Worm (Caenorhabditis elegans): ENCODE results near the gene R11G11.16.
A peak's percentile ranks its signal among the peaks of the same experiment; 100 is the strongest.

R11G11.16 gene

DNA sequence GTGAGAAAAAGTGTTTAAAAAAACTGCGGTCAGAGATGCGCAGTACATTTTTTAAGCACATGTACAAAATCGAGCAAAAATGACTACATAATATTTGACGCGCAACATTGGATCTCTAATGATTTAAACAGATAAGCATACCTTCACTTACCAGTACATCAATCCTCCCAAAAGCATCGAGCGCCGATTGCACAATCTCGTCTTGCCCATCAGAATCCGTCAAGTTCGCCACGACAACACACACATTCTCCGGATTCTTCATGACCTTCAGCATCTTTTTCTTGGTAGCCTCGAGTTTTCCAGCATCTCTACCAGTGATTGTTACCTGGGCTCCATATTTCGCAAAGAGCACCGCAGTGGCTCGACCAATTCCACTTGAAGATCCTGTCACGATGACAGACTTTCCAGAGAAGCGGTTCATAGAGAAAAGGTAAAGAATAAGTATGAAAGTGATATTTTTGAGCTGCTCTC, 22.1 kb downstream of the R11G11.16 start, which contains the start of gene T01G6.10:
TSS of gene T01G6.10 (minus strand) at position 421 of the 471 bp plus-strand sequence.
- TF ChIP-seq dve-1 (tag; optimal IDR thresholded peaks at IDR 0.05) (no peak), ceh-22 (tag; optimal IDR thresholded peaks at IDR 0.05) (no peak)

- no peak for TF ChIP-seq K02D7.2 (tag; optimal IDR thresholded peaks at IDR 0.05)
- no peak for TF ChIP-seq npax-4 (tag; optimal IDR thresholded peaks at IDR 0.05)
- no peak for TF ChIP-seq sox-4 (tag; optimal IDR thresholded peaks at IDR 0.05)
- no peak for TF ChIP-seq mec-3 (tag; optimal IDR thresholded peaks at IDR 0.05; ENCODE audit: borderline replicate concordance)
- no peak for TF ChIP-seq unc-55 (GFP tag; optimal IDR thresholded peaks at IDR 0.05)
- no peak for TF ChIP-seq syd-9 (tag; optimal IDR thresholded peaks at IDR 0.05)
- no peak for TF ChIP-seq C08G9.2 (tag; optimal IDR thresholded peaks at IDR 0.05)
- TF ChIP-seq dve-1 (tag; optimal IDR thresholded peaks at IDR 0.05): no peak
- TF ChIP-seq elt-4 (tag; optimal IDR thresholded peaks at IDR 0.05): no peak
- no peak for TF ChIP-seq pros-1 (tag; optimal IDR thresholded peaks at IDR 0.05)
- no peak for TF ChIP-seq ceh-45 (GFP tag; IDR thresholded peaks at IDR 0.05)
- no peak for TF ChIP-seq nfya-1 (tag; optimal IDR thresholded peaks at IDR 0.05)
- TF ChIP-seq ama-1 (optimal IDR thresholded peaks at IDR 0.05): no peak
- TF ChIP-seq unc-42 (tag; optimal IDR thresholded peaks at IDR 0.05): no peak
Measured at ce11 chrV:501230-501629, 23.7 kb downstream of the R11G11.16 start, which contains the start of gene str-256. TSS of gene str-256 (minus strand) at chrV:501330.

DNA sequence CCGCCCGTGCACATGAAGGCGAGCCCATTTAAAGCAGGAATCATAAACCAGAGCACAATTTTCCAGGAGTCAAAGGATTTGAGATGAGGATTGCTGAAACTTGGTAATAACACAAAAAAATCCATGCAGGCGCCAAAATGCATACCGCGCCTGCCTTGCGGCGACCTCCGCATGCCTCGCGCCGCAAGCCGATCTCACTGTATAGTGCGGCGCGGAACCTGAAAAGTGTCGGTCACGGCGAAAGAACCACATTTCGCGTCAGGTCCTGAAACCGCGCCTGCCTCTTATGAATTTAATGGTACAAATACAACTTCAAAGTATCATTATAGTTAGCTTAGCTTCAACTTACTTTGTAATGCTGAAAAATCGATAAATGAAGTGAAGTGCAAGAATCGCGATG, 24.4 kb downstream of the R11G11.16 start:
- TF ChIP-seq nhr-11 (tag; optimal IDR thresholded peaks at IDR 0.05): no peak
- no peak for TF ChIP-seq ceh-24 (tag; optimal IDR thresholded peaks at IDR 0.05)
- TF ChIP-seq eyg-1 (tag; optimal IDR thresholded peaks at IDR 0.05): no peak
- TF ChIP-seq T23F11.4 (GFP tag; optimal IDR thresholded peaks at IDR 0.05): no peak
- no peak for TF ChIP-seq zip-5 (tag; optimal IDR thresholded peaks at IDR 0.05)
- TF ChIP-seq pag-3 (tag; optimal IDR thresholded peaks at IDR 0.05; ENCODE audit: borderline replicate concordance): no peak
- TF ChIP-seq unc-3 (GFP tag; conservative IDR thresholded peaks at IDR 0.05): no peak
- no peak for TF ChIP-seq unc-3 (tag; optimal IDR thresholded peaks at IDR 0.05)
- TF ChIP-seq sdc-2 (tag; optimal IDR thresholded peaks at IDR 0.05): no peak

DNA sequence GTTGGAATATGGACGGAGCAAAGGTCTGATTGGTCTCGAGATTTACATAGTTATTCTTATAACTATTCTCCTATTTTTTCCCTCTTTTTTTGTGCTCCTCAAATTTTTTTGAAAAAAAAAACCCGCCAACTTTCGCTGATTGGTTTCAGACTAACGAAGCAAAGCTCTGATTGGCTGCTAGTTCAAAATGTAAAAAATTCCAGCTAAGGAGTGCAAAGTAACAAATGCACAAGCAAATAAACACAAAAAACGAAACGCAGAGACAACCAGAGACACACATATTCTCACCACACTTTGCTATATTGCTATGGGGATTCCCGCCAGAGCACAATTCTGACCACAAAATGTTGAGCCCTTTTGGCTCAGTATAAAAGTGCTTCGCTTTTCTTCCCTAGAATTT, 27.5 kb downstream of the R11G11.16 start, which contains the start of gene T01G6.1:
TSS of gene T01G6.1 (plus strand) at position 301 of the 400 bp plus-strand sequence.
- TF ChIP-seq T23F11.4 (GFP tag; optimal IDR thresholded peaks at IDR 0.05): no peak
- TF ChIP-seq zip-5 (tag; optimal IDR thresholded peaks at IDR 0.05): no peak
- no peak for TF ChIP-seq madf-2 (tag; optimal IDR thresholded peaks at IDR 0.05)
- no peak for TF ChIP-seq pha-2 (tag; optimal IDR thresholded peaks at IDR 0.05)
- peak; percentile 37 for TF ChIP-seq nfya-1 (tag; optimal IDR thresholded peaks at IDR 0.05)
- TF ChIP-seq che-1 (tag; optimal IDR thresholded peaks at IDR 0.05): no peak

ce11 chrV:494284-494683, 30.7 kb downstream of the R11G11.16 start, which contains the start of gene nhr-131:
TSS of gene nhr-131 (plus strand) at chrV:494370.
- no peak for TF ChIP-seq che-1 (tag; optimal IDR thresholded peaks at IDR 0.05)
- no peak for TF ChIP-seq fkh-10 (GFP tag; optimal IDR thresholded peaks at IDR 0.05)

DNA sequence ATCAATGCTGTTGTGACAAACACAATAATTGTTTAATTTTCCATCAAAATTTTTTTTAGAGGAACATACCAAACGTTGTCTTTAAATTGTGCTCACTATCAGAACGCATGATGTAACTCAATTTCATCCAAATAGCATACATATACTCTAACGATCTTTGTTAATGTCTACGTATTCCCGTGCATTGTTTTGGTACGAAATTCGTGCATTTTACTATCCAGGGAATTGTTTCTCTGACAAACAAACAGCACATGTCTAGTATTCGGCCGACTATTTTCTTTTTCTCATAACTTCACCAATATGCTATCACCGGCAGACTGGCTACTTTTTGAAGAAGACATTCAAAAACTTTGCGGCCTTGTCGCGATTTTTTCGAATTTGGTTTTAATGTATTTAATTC, 33.5 kb downstream of the R11G11.16 start, which contains the start of gene str-196:
TSS of gene str-196 (plus strand) at position 301 of the 400 bp plus-strand sequence.
- TF ChIP-seq C08G9.2 (tag; optimal IDR thresholded peaks at IDR 0.05) (no peak), Y22D7AL.16 (tag; optimal IDR thresholded peaks at IDR 0.05) (no peak), fkh-6 (tag; optimal IDR thresholded peaks at IDR 0.05) (no peak), hlh-13 (GFP tag; optimal IDR thresholded peaks at IDR 0.05) (no peak), nhr-232 (tag; optimal IDR thresholded peaks at IDR 0.05) (no peak), hlh-30 (tag; optimal IDR thresholded peaks at IDR 0.05; ENCODE audit: insufficient read depth) (no peak), sdc-2 (tag; optimal IDR thresholded peaks at IDR 0.05) (no peak), sox-4 (tag; optimal IDR thresholded peaks at IDR 0.05) (no peak), lin-11 (tag; optimal IDR thresholded peaks at IDR 0.05) (no peak), fkh-10 (GFP tag; optimal IDR thresholded peaks at IDR 0.05) (no peak), ceh-31 (tag; optimal IDR thresholded peaks at IDR 0.05) (no peak), ets-4 (tag; optimal IDR thresholded peaks at IDR 0.05) (no peak), ref-2 (tag; optimal IDR thresholded peaks at IDR 0.05) (no peak), elt-4 (tag; optimal IDR thresholded peaks at IDR 0.05) (no peak), ceh-22 (tag; optimal IDR thresholded peaks at IDR 0.05) (no peak), pag-3 (tag; optimal IDR thresholded peaks at IDR 0.05; ENCODE audit: borderline replicate concordance) (no peak), ceh-34 (tag; optimal IDR thresholded peaks at IDR 0.05) (no peak), ceh-19 (GFP tag; optimal IDR thresholded peaks at IDR 0.05) (no peak)

Data from whole organism, late embryonic.